Worm (Caenorhabditis elegans): ENCODE measurements around the gene K09E2.1.

- no peak for TF ChIP-seq ama-1 (optimal IDR thresholded peaks at IDR 0.05)
- no peak for TF ChIP-seq lin-15B (tag; optimal IDR thresholded peaks at IDR 0.05)
- no peak for TF ChIP-seq hlh-11 (tag; optimal IDR thresholded peaks at IDR 0.05)
- no peak for TF ChIP-seq ztf-11 (tag; optimal IDR thresholded peaks at IDR 0.05)
- no peak for TF ChIP-seq unc-62 (GFP tag; optimal IDR thresholded peaks at IDR 0.05 in 1 of 2)
- TF ChIP-seq unc-62 (tag; optimal IDR thresholded peaks at IDR 0.05): no peak
- no peak for TF ChIP-seq zag-1 (tag; optimal IDR thresholded peaks at IDR 0.05)
- TF ChIP-seq sdz-12 (GFP tag; optimal IDR thresholded peaks at IDR 0.05): no peak
- TF ChIP-seq dpl-1 (GFP tag; optimal IDR thresholded peaks at IDR 0.05): no peak
- no peak for TF ChIP-seq mdl-1 (tag; optimal IDR thresholded peaks at IDR 0.05)
- TF ChIP-seq ZK546.5 (tag; optimal IDR thresholded peaks at IDR 0.05): no peak
- no peak for TF ChIP-seq mxl-2 (GFP tag; conservative IDR thresholded peaks at IDR 0.05)
- no peak for TF ChIP-seq nhr-237 (tag; optimal IDR thresholded peaks at IDR 0.05)
- no peak for TF ChIP-seq ceh-82 (tag; optimal IDR thresholded peaks at IDR 0.05)
These were observed 36.5 kb downstream of the K09E2.1 start for ce11 chrX:8718153-8718552.
